Fruit fly (Drosophila melanogaster): ENCODE results near the gene CG33253.
A peak's percentile ranks its signal among the peaks of the same experiment; 100 is the strongest.

CG33253 gene

dm6 chrX:19172955-19173354, 10.3 kb upstream of the CG33253 start (continued):
- peak; percentile 41 for TF ChIP-seq gem (tag; optimal IDR thresholded peaks at IDR 0.05)
- TF ChIP-seq sd (tag; optimal IDR thresholded peaks at IDR 0.05), result no peak
- TF ChIP-seq CG7556 (GFP tag; optimal IDR thresholded peaks at IDR 0.05), result peak; percentile 15
- no peak for TF ChIP-seq Dfd (GFP tag; optimal IDR thresholded peaks at IDR 0.05)
- no peak for TF ChIP-seq sr (GFP tag; IDR thresholded peaks at IDR 0.05)
- no peak for TF ChIP-seq CG9932 (GFP tag; IDR thresholded peaks at IDR 0.05)
- TF ChIP-seq Lhr (GFP tag; optimal IDR thresholded peaks at IDR 0.05), result no peak
- peak; percentile 30 for TF ChIP-seq Ets65A (GFP tag)
- no peak for TF ChIP-seq CG1792 (GFP tag; optimal IDR thresholded peaks at IDR 0.05)
- TF ChIP-seq sqz (GFP tag; optimal IDR thresholded peaks at IDR 0.05), result no peak
- TF ChIP-seq CG12769 (tag; optimal IDR thresholded peaks at IDR 0.05), result peak; percentile 3
- TF ChIP-seq CG18476 (GFP tag; optimal IDR thresholded peaks at IDR 0.05), result no peak
- TF ChIP-seq crol (GFP tag; IDR thresholded peaks at IDR 0.05), result no peak
- TF ChIP-seq ems (GFP tag; optimal IDR thresholded peaks at IDR 0.05), result no peak
- TF ChIP-seq sens (GFP tag), result peak; percentile 65
- TF ChIP-seq tin (GFP tag; optimal IDR thresholded peaks at IDR 0.05), result no peak
- TF ChIP-seq ewg (GFP tag; optimal IDR thresholded peaks at IDR 0.05), result no peak
- no peak for TF ChIP-seq bab2 (GFP tag; optimal IDR thresholded peaks at IDR 0.05)
- no peak for TF ChIP-seq CG42726 (GFP tag; IDR thresholded peaks at IDR 0.05; ENCODE audit: partially characterized antibody)
- peak; percentile 1 for TF ChIP-seq Abd-B (GFP tag; optimal IDR thresholded peaks at IDR 0.05)
- no peak for TF ChIP-seq pros (GFP tag; optimal IDR thresholded peaks at IDR 0.05)
- TF ChIP-seq schlank (tag; optimal IDR thresholded peaks at IDR 0.05), result no peak
- no peak for TF ChIP-seq CG18011 (GFP tag; optimal IDR thresholded peaks at IDR 0.05)
- TF ChIP-seq trh (GFP tag; optimal IDR thresholded peaks at IDR 0.05), result no peak
- no peak for TF ChIP-seq zfh2 (GFP tag; optimal IDR thresholded peaks at IDR 0.05)
- TF ChIP-seq CG17912 (GFP tag; optimal IDR thresholded peaks at IDR 0.05), result no peak
- no peak for TF ChIP-seq Atf3 (GFP tag; optimal IDR thresholded peaks at IDR 0.05)
- no peak for TF ChIP-seq Dbx (GFP tag; IDR thresholded peaks at IDR 0.05)
- TF ChIP-seq CG13775 (GFP tag; optimal IDR thresholded peaks at IDR 0.05), result no peak
- no peak for TF ChIP-seq ttk (GFP tag; IDR thresholded peaks at IDR 0.05)
- no peak for TF ChIP-seq CG31224 (GFP tag; IDR thresholded peaks at IDR 0.05)
- TF ChIP-seq CG2875 (GFP tag; optimal IDR thresholded peaks at IDR 0.05), result no peak
- no peak for TF ChIP-seq Bteb2 (GFP tag; optimal IDR thresholded peaks at IDR 0.05)
- no peak for TF ChIP-seq wdn (GFP tag; IDR thresholded peaks at IDR 0.05)
- no peak for TF ChIP-seq hkb (optimal IDR thresholded peaks at IDR 0.05)
- no peak for TF ChIP-seq hkb (GFP tag; IDR thresholded peaks at IDR 0.05)
- no peak for TF ChIP-seq Ets97D (GFP tag; optimal IDR thresholded peaks at IDR 0.05)
- 0 out of 3 replicates have a peak, but pooled peaks have one; percentile 26 for TF ChIP-seq so (GFP tag; IDR thresholded peaks at IDR 0.05)
- no peak for TF ChIP-seq crp (GFP tag; optimal IDR thresholded peaks at IDR 0.05)
- no peak for TF ChIP-seq CG8944 (GFP tag; optimal IDR thresholded peaks at IDR 0.05)
- no peak for TF ChIP-seq CG32772 (GFP tag; IDR thresholded peaks at IDR 0.05)
- TF ChIP-seq CG8089 (GFP tag; optimal IDR thresholded peaks at IDR 0.05), result no peak
- TF ChIP-seq CG7963 (GFP tag; IDR thresholded peaks at IDR 0.05; ENCODE audit: partially characterized antibody), result no peak
- no peak for TF ChIP-seq vvl (GFP tag; IDR thresholded peaks at IDR 0.05)
- peak; percentile 37; the same call in 1 of the 2 replicates for TF ChIP-seq stc (GFP tag; IDR thresholded peaks at IDR 0.05)
- TF ChIP-seq CG31388 (GFP tag; optimal IDR thresholded peaks at IDR 0.05), result no peak
- no peak for TF ChIP-seq sima (GFP tag; optimal IDR thresholded peaks at IDR 0.05)
- no peak for TF ChIP-seq CG4360 (GFP tag; IDR thresholded peaks at IDR 0.05)
- no peak for TF ChIP-seq CG33557 (GFP tag; optimal IDR thresholded peaks at IDR 0.05)
- no peak for TF ChIP-seq insv (GFP tag; optimal IDR thresholded peaks at IDR 0.05)
- TF ChIP-seq fd3F (GFP tag; optimal IDR thresholded peaks at IDR 0.05), result no peak
- TF ChIP-seq ERR (GFP tag; optimal IDR thresholded peaks at IDR 0.05), result no peak
- TF ChIP-seq CG14441 (GFP tag; IDR thresholded peaks at IDR 0.05), result peak; percentile 19; the same call in 1 of the 2 replicates

Data from whole organism, embryonic.